Worm (Caenorhabditis elegans) whole organism, young adult: Measurements from ENCODE around the gene mab-5.

Experiments
- F39B2.1 ChIP-seq: fragments of 200-800 bp; sonication (Bioruptor generic); IDR thresholded peaks from 2 replicates; pipeline ENCODE4 v1.3.6; 2022; ENCODE audit warnings: missing genetic modification reagents, missing genetic modification characterization, missing compliant biosample characterization
- F52B5.7 ChIP-seq: sonication (generic microtip); optimal IDR thresholded peaks from 2 replicates; lab custom pipeline; 2016; ENCODE audit warnings: mild to moderate bottlenecking, missing genetic modification characterization, missing compliant biosample characterization
- atf-7 ChIP-seq: sonication (generic microtip); optimal IDR thresholded peaks from 2 replicates; lab custom pipeline; 2017; ENCODE audit warnings: mild to moderate bottlenecking, missing genetic modification characterization, missing compliant biosample characterization
- cebp-2 ChIP-seq: fragments of 200-800 bp; sonication (Bioruptor generic); IDR thresholded peaks from 2 replicates; pipeline ENCODE4 v1.3.6; 2022; ENCODE audit warnings: missing genetic modification characterization, missing compliant biosample characterization
- egl-44 ChIP-seq: fragments of 200-800 bp; sonication (Bioruptor generic); IDR thresholded peaks from 2 replicates; pipeline ENCODE4 v1.3.6; 2022; ENCODE audit warnings: missing genetic modification reagents, missing genetic modification characterization, missing compliant biosample characterization
- him-1 ChIP-seq: sonication (generic microtip); optimal IDR thresholded peaks from 2 replicates; lab custom pipeline; 2016; ENCODE audit warnings: missing genotype, missing genetic modification reagents, missing genetic modification characterization, missing compliant biosample characterization
- nfya-1 ChIP-seq: sonication (generic microtip); optimal IDR thresholded peaks from 2 replicates; lab custom pipeline; 2017; ENCODE audit warnings: antibody characterized with exemption, missing compliant biosample characterization, missing genetic modification characterization, borderline replicate concordance; ENCODE audit not compliant: insufficient read depth
- rec-8 ChIP-seq, 2 experiments: sonication (generic microtip); optimal IDR thresholded peaks; 2 replicates each; lab custom pipeline; 2016; ENCODE audit warnings: mild to moderate bottlenecking in 2 of 2, missing genetic modification characterization in 2 of 2, missing genetic modification reagents in 2 of 2, missing genotype in 2 of 2, missing biosample characterization in 1 of 2, missing compliant biosample characterization in 1 of 2, moderate library complexity in 1 of 2
- sea-2 ChIP-seq: fragments of 200-800 bp; sonication (Bioruptor generic); IDR thresholded peaks from 2 replicates; pipeline ENCODE4 v1.3.6; 2022; ENCODE audit warnings: missing genetic modification characterization, missing compliant biosample characterization

ce11 chrIII:7763503-7763902, 19.8 kb downstream of the mab-5 start, which contains the start of gene mtx-2:
- TF ChIP-seq sea-2 (GFP tag; lab: Robert Waterston, UW) (no peak), atf-7 (tag; lab: Kevin White, UChicago) (no peak), him-1 (tag; lab: Kevin White, UChicago) (no peak), F39B2.1 (GFP tag; lab: Robert Waterston, UW) (no peak), egl-44 (GFP tag; lab: Robert Waterston, UW) (no peak), F52B5.7 (tag; lab: Kevin White, UChicago) (no peak), nfya-1 (tag; lab: Kevin White, UChicago) (no peak), cebp-2 (no peak), rec-8 (tag; optimal IDR thresholded peaks at IDR 0.05; lab: Kevin White, UChicago) (no peak)
